Worm (Caenorhabditis elegans): ENCODE data around the gene Y25C1A.7.
A peak's percentile ranks its signal among the peaks of the same experiment; 100 is the strongest.

Gene Y25C1A.7

ce11 chrII:3091268-3091667 lies 20.4 kb upstream of the Y25C1A.7 start, which contains the start of gene srg-21:
Gene srg-21, minus strand, starts transcription at chrII:3091368.
- no peak for TF ChIP-seq zip-8 (tag; optimal IDR thresholded peaks at IDR 0.05)
- no peak for TF ChIP-seq ces-1 (GFP tag; optimal IDR thresholded peaks at IDR 0.05)
- TF ChIP-seq sem-2 (GFP tag; optimal IDR thresholded peaks at IDR 0.05), result no peak
- TF ChIP-seq mep-1 (tag; optimal IDR thresholded peaks at IDR 0.05), result no peak
- no peak for TF ChIP-seq nhr-76 (tag; optimal IDR thresholded peaks at IDR 0.05)
- TF ChIP-seq tbx-8 (GFP tag; optimal IDR thresholded peaks at IDR 0.05), result no peak
- no peak for TF ChIP-seq elt-3 (tag; optimal IDR thresholded peaks at IDR 0.05)

ce11 chrII:3087134-3087533 lies 16.3 kb upstream of the Y25C1A.7 start:
- no peak for TF ChIP-seq ztf-11 (tag; optimal IDR thresholded peaks at IDR 0.05)
- TF ChIP-seq ham-2 (GFP tag; optimal IDR thresholded peaks at IDR 0.05), result no peak
- TF ChIP-seq lin-13 (tag; optimal IDR thresholded peaks at IDR 0.05), result no peak
- no peak for TF ChIP-seq nhr-237 (tag; optimal IDR thresholded peaks at IDR 0.05)
- TF ChIP-seq unc-120 (tag; optimal IDR thresholded peaks at IDR 0.05; ENCODE audit: poor library complexity, severe bottlenecking), result no peak
- no peak for TF ChIP-seq ces-1 (GFP tag; optimal IDR thresholded peaks at IDR 0.05)
- TF ChIP-seq cnd-1 (tag; optimal IDR thresholded peaks at IDR 0.05), result no peak
- no peak for TF ChIP-seq bed-3 (GFP tag; optimal IDR thresholded peaks at IDR 0.05)
- TF ChIP-seq mab-5 (tag; optimal IDR thresholded peaks at IDR 0.05), result no peak
- no peak for TF ChIP-seq mls-2 (tag; optimal IDR thresholded peaks at IDR 0.05)
- no peak for TF ChIP-seq nhr-28 (tag; optimal IDR thresholded peaks at IDR 0.05)

- TF ChIP-seq lin-13 (tag; optimal IDR thresholded peaks at IDR 0.05) (no peak), nhr-237 (tag; optimal IDR thresholded peaks at IDR 0.05) (no peak), ceh-83 (GFP tag; optimal IDR thresholded peaks at IDR 0.05) (no peak)
These were observed 7.6 kb upstream of the Y25C1A.7 start, which contains the start of gene copb-1 for ce11 chrII:3078496-3078895. Gene copb-1, plus strand, starts transcription at chrII:3078796.

- TF ChIP-seq sptf-1 (tag; optimal IDR thresholded peaks at IDR 0.05), result peak; percentile 70
- peak; percentile 7 for TF ChIP-seq ham-2 (GFP tag; optimal IDR thresholded peaks at IDR 0.05)
- TF ChIP-seq ceh-43 (GFP tag; optimal IDR thresholded peaks at IDR 0.05), result peak; percentile 44
- peak; percentile 44 for TF ChIP-seq mls-2 (tag; optimal IDR thresholded peaks at IDR 0.05)
- TF ChIP-seq pha-4 (tag; optimal IDR thresholded peaks at IDR 0.05), result peak; percentile 78
- no peak for TF ChIP-seq hlh-1 (tag; optimal IDR thresholded peaks at IDR 0.05)
- TF ChIP-seq unc-39 (tag; optimal IDR thresholded peaks at IDR 0.05), result no peak
- TF ChIP-seq flh-1 (GFP tag; optimal IDR thresholded peaks at IDR 0.05), result no peak
- TF ChIP-seq elt-1 (tag; optimal IDR thresholded peaks at IDR 0.05; ENCODE audit: borderline replicate concordance, insufficient read depth), result peak; percentile 31
- TF ChIP-seq nhr-2 (tag; optimal IDR thresholded peaks at IDR 0.05), result no peak
- TF ChIP-seq mep-1 (tag; optimal IDR thresholded peaks at IDR 0.05), result peak; percentile 49
- TF ChIP-seq lsy-2 (tag; optimal IDR thresholded peaks at IDR 0.05), result peak; percentile 99
- TF ChIP-seq zip-8 (tag; optimal IDR thresholded peaks at IDR 0.05), result no peak
- no peak for TF ChIP-seq blmp-1 (tag; optimal IDR thresholded peaks at IDR 0.05)
- peak; percentile 68 for TF ChIP-seq ceh-83 (GFP tag; optimal IDR thresholded peaks at IDR 0.05)
- peak; percentile 59 for TF ChIP-seq bed-3 (GFP tag; optimal IDR thresholded peaks at IDR 0.05)
- no peak for TF ChIP-seq lin-32 (GFP tag; optimal IDR thresholded peaks at IDR 0.05)
- no peak for TF ChIP-seq nhr-28 (tag; optimal IDR thresholded peaks at IDR 0.05)
- TF ChIP-seq nhr-76 (tag; optimal IDR thresholded peaks at IDR 0.05), result no peak
- TF ChIP-seq unc-62 (GFP tag; optimal IDR thresholded peaks at IDR 0.05), result peak; percentile 30
- TF ChIP-seq ztf-11 (tag; optimal IDR thresholded peaks at IDR 0.05), result no peak
- TF ChIP-seq nhr-12 (tag; optimal IDR thresholded peaks at IDR 0.05), result no peak
- peak; percentile 10 for TF ChIP-seq unc-120 (tag; optimal IDR thresholded peaks at IDR 0.05; ENCODE audit: poor library complexity, severe bottlenecking)
- TF ChIP-seq elt-3 (tag; optimal IDR thresholded peaks at IDR 0.05), result no peak
- TF ChIP-seq nhr-237 (tag; optimal IDR thresholded peaks at IDR 0.05), result peak; percentile 26
- peak; percentile 68 for TF ChIP-seq drap-1 (GFP tag; optimal IDR thresholded peaks at IDR 0.05)
- no peak for TF ChIP-seq cnd-1 (tag; optimal IDR thresholded peaks at IDR 0.05)
- no peak for TF ChIP-seq M03D4.4 (tag; optimal IDR thresholded peaks at IDR 0.05)
- peak; percentile 76 for TF ChIP-seq ces-1 (GFP tag; optimal IDR thresholded peaks at IDR 0.05)
- no peak for TF ChIP-seq ceh-39 (tag; optimal IDR thresholded peaks at IDR 0.05)
- TF ChIP-seq mab-5 (tag; optimal IDR thresholded peaks at IDR 0.05), result no peak
- TF ChIP-seq lin-13 (tag; optimal IDR thresholded peaks at IDR 0.05), result peak; percentile 70
- TF ChIP-seq snpc-4 (tag; optimal IDR thresholded peaks at IDR 0.05), result no peak
- TF ChIP-seq sem-2 (GFP tag; optimal IDR thresholded peaks at IDR 0.05), result no peak
- peak; percentile 20 for TF ChIP-seq tbx-8 (GFP tag; optimal IDR thresholded peaks at IDR 0.05)
These were observed 6.1 kb upstream of the Y25C1A.7 start, which contains the start of gene Y25C1A.8 for ce11 chrII:3076915-3077314. Gene Y25C1A.8, minus strand, starts transcription at chrII:3076959.

Data from whole organism, mixed stage, embryonic.